Fruit fly (Drosophila melanogaster) S2 (cell line): ENCODE measurements around the gene RpS28a.

ENCODE experiments used
- CG8478 ChIP-seq: fragments of >200 bp; optimal IDR thresholded peaks from 2 replicates; lab custom pipeline; 2018
- CTCF ChIP-seq, 2 experiments: fragments of >200 bp; optimal IDR thresholded peaks; 2 replicates each; lab custom pipeline; 2018

dm6 chr3R:29993134-29993533, 29.3 kb downstream of the RpS28a start, which contains the start of gene Acph-1:
- no peak for TF ChIP-seq CG8478 (lab: Kevin White, UChicago)
- no peak for TF ChIP-seq CTCF (optimal IDR thresholded peaks at IDR 0.05; lab: Kevin White, UChicago)
